Fruit fly (Drosophila melanogaster) whole organism, pupa: ENCODE data around the gene REG.

Experiments
- CG10348 ChIP-seq: fragments of 200-800 bp; sonication (Bioruptor generic); IDR thresholded peaks from 2 replicates; pipeline ENCODE4 v1.3.6; 2022; ENCODE audit warnings: missing biosample characterization, missing genetic modification characterization
- CG14655 ChIP-seq: fragments of 200-800 bp; sonication (Bioruptor generic); optimal IDR thresholded peaks from 3 replicates; lab custom pipeline; 2017; ENCODE audit warnings: mild to moderate bottlenecking, missing biosample characterization, missing genetic modification reagents, missing genetic modification characterization
- CG34367 ChIP-seq: fragments of 200-800 bp; sonication (Bioruptor generic); optimal IDR thresholded peaks from 2 replicates; lab custom pipeline; 2018; ENCODE audit warnings: missing biosample characterization, mild to moderate bottlenecking, missing genetic modification characterization
- EcR ChIP-seq: fragments of 200-800 bp; sonication (Bioruptor generic); optimal IDR thresholded peaks from 3 replicates; lab custom pipeline; 2019; ENCODE audit warnings: missing biosample characterization, missing genetic modification characterization, mild to moderate bottlenecking, moderate library complexity, missing genetic modification reagents
- Pif1A ChIP-seq: fragments of 200-800 bp; sonication (Bioruptor generic); optimal IDR thresholded peaks from 3 replicates; lab custom pipeline; 2016; ENCODE audit warnings: missing biosample characterization, missing genetic modification characterization
- rn ChIP-seq: fragments of 200-800 bp; sonication (Bioruptor generic); IDR thresholded peaks from 2 replicates; pipeline ENCODE4 v1.3.6; 2022; ENCODE audit warnings: missing biosample characterization, missing genetic modification characterization

dm6 chrX:13256967-13257366 lies 44.8 kb downstream of the REG start:
- no peak for TF ChIP-seq CG14655 (GFP tag; lab: Kevin White, UChicago)
- TF ChIP-seq EcR (GFP tag; lab: Kevin White, UChicago), result no peak
- TF ChIP-seq CG34367 (tag; lab: Kevin White, UChicago), result no peak
- TF ChIP-seq Pif1A (GFP tag; lab: Kevin White, UChicago), result no peak
- TF ChIP-seq rn (GFP tag; lab: Robert Waterston, UW), result no peak
- TF ChIP-seq CG10348 (GFP tag; lab: Robert Waterston, UW), result no peak
